Worm (Caenorhabditis elegans): ENCODE data around the gene glod-4.

- TF ChIP-seq gmeb-2 (tag; optimal IDR thresholded peaks at IDR 0.05): no peak
- TF ChIP-seq sox-4 (tag; optimal IDR thresholded peaks at IDR 0.05): no peak
- no peak for TF ChIP-seq unc-3 (GFP tag; conservative IDR thresholded peaks at IDR 0.05)
- no peak for TF ChIP-seq unc-3 (tag; optimal IDR thresholded peaks at IDR 0.05)
- no peak for TF ChIP-seq K09A11.1 (tag; optimal IDR thresholded peaks at IDR 0.05; ENCODE audit: insufficient read depth)
- TF ChIP-seq elt-2 (tag; optimal IDR thresholded peaks at IDR 0.05): peak; percentile 36
- TF ChIP-seq fkh-10 (GFP tag; optimal IDR thresholded peaks at IDR 0.05): no peak
- TF ChIP-seq unc-86 (tag; optimal IDR thresholded peaks at IDR 0.05): peak; percentile 23
- no peak for TF ChIP-seq ama-1 (optimal IDR thresholded peaks at IDR 0.05)
- no peak for TF ChIP-seq dve-1 (tag; optimal IDR thresholded peaks at IDR 0.05)
- TF ChIP-seq pqm-1 (tag; optimal IDR thresholded peaks at IDR 0.05): no peak
- no peak for TF ChIP-seq ttx-3 (tag; optimal IDR thresholded peaks at IDR 0.05)
- TF ChIP-seq zip-5 (tag; optimal IDR thresholded peaks at IDR 0.05): no peak
- TF ChIP-seq ztf-16 (tag; optimal IDR thresholded peaks at IDR 0.05): no peak
- TF ChIP-seq sdc-2 (tag; optimal IDR thresholded peaks at IDR 0.05): no peak
Observed at ce11 chrIII:4150919-4151318, 2.5 kb upstream of the glod-4 start.
